Worm (Caenorhabditis elegans) whole organism, young adult: Measurements from ENCODE around the gene Y97E10C.1.

Experiments used
- B0019.2 ChIP-seq: fragments of 200-800 bp; sonication (Bioruptor generic); conservative IDR thresholded peaks from 2 replicates; pipeline ENCODE4 v1.3.6; 2022; ENCODE audit warnings: missing genetic modification reagents, missing genetic modification characterization, missing compliant biosample characterization
- B0336.3 ChIP-seq: fragments of 200-800 bp; sonication (Bioruptor generic); IDR thresholded peaks from 2 replicates; pipeline ENCODE4 v1.3.6; 2022; ENCODE audit warnings: missing genetic modification characterization, missing compliant biosample characterization
- C17E4.6 ChIP-seq: fragments of 200-800 bp; sonication (Bioruptor generic); IDR thresholded peaks from 2 replicates; pipeline ENCODE4 v1.3.6; 2022; ENCODE audit warnings: missing genetic modification reagents, missing genetic modification characterization, missing compliant biosample characterization
- F22D6.2 ChIP-seq: sonication (generic microtip); optimal IDR thresholded peaks from 2 replicates; lab custom pipeline; 2016; ENCODE audit warnings: mild to moderate bottlenecking, missing genetic modification characterization, missing compliant biosample characterization
- F23B12.7 ChIP-seq: sonication (generic microtip); optimal IDR thresholded peaks from 2 replicates; lab custom pipeline; 2017; ENCODE audit warnings: missing genetic modification characterization, mild to moderate bottlenecking, missing compliant biosample characterization, antibody characterized with exemption, moderate library complexity; ENCODE audit not compliant: insufficient read depth
- F33H1.4 ChIP-seq: fragments of 200-800 bp; sonication (Bioruptor generic); IDR thresholded peaks from 2 replicates; pipeline ENCODE4 v1.3.6; 2022; ENCODE audit warnings: missing genetic modification reagents, missing genetic modification characterization, missing compliant biosample characterization
- F37B4.10 ChIP-seq: fragments of 200-800 bp; sonication (Bioruptor generic); IDR thresholded peaks from 2 replicates; pipeline ENCODE4 v1.3.6; 2022; ENCODE audit warnings: missing genetic modification characterization, missing compliant biosample characterization
- F39B2.1 ChIP-seq: fragments of 200-800 bp; sonication (Bioruptor generic); IDR thresholded peaks from 2 replicates; pipeline ENCODE4 v1.3.6; 2022; ENCODE audit warnings: missing genetic modification reagents, missing genetic modification characterization, missing compliant biosample characterization
- F49E8.2 ChIP-seq: sonication (generic microtip); optimal IDR thresholded peaks from 3 replicates; lab custom pipeline; 2017; ENCODE audit warnings: missing genetic modification characterization, mild to moderate bottlenecking, missing compliant biosample characterization, antibody characterized with exemption, moderate library complexity; ENCODE audit not compliant: insufficient read depth
- F57A8.1 ChIP-seq: fragments of 200-800 bp; sonication (Bioruptor generic); optimal IDR thresholded peaks from 2 replicates; lab custom pipeline; 2018; ENCODE audit warnings: mild to moderate bottlenecking, missing genetic modification characterization, moderate library complexity, missing compliant biosample characterization
- K11D2.4 ChIP-seq: fragments of 200-800 bp; sonication (Bioruptor generic); IDR thresholded peaks from 2 replicates; pipeline ENCODE4 v1.3.6; 2022; ENCODE audit warnings: missing genetic modification reagents, missing genetic modification characterization, missing compliant biosample characterization
- Y53G8AR.9 ChIP-seq: fragments of 200-800 bp; sonication (Bioruptor generic); conservative IDR thresholded peaks from 2 replicates; pipeline ENCODE4 v1.3.6; 2022; ENCODE audit warnings: missing genetic modification reagents, missing genetic modification characterization, missing compliant biosample characterization
- Y79H2A.3 ChIP-seq: fragments of 200-800 bp; sonication (Bioruptor generic); conservative IDR thresholded peaks from 2 replicates; pipeline ENCODE4 v1.3.6; 2022; ENCODE audit warnings: missing genetic modification reagents, missing genetic modification characterization, missing compliant biosample characterization
- ZK185.1 ChIP-seq: sonication (generic microtip); optimal IDR thresholded peaks from 2 replicates; lab custom pipeline; 2016; ENCODE audit warnings: mild to moderate bottlenecking, missing genetic modification characterization, missing compliant biosample characterization; ENCODE audit not compliant: poor library complexity, severe bottlenecking
- ama-1 ChIP-seq, 3 experiments: fragments of 150-350 bp in 1 of 3; sonication (generic microtip) in 2 of 3; optimal IDR thresholded peaks; 2 replicates each; lab custom pipeline; 2014 to 2018; ENCODE audit warnings: missing biosample characterization in 2 of 3, missing genetic modification characterization in 2 of 3, missing genetic modification reagents in 2 of 3
- athp-1 ChIP-seq: sonication (generic microtip); optimal IDR thresholded peaks from 2 replicates; lab custom pipeline; 2017; ENCODE audit warnings: mild to moderate bottlenecking, missing genetic modification characterization, missing compliant biosample characterization
- attf-6 ChIP-seq: fragments of 200-800 bp; sonication (Bioruptor generic); IDR thresholded peaks from 2 replicates; pipeline ENCODE4 v1.3.6; 2022; ENCODE audit warnings: missing genetic modification reagents, missing genetic modification characterization, missing compliant biosample characterization
- bed-2 ChIP-seq: fragments of 200-800 bp; sonication (Bioruptor generic); IDR thresholded peaks from 2 replicates; pipeline ENCODE4 v1.3.6; 2022; ENCODE audit warnings: missing genetic modification reagents, missing genetic modification characterization, missing compliant biosample characterization
- ceh-100 ChIP-seq: fragments of 200-800 bp; sonication (Bioruptor generic); IDR thresholded peaks from 2 replicates; pipeline ENCODE4 v1.3.6; 2022; ENCODE audit warnings: missing genetic modification reagents, missing genetic modification characterization, missing compliant biosample characterization
- ceh-27 ChIP-seq: fragments of 200-800 bp; sonication (Bioruptor generic); optimal IDR thresholded peaks from 2 replicates; lab custom pipeline; 2018; ENCODE audit warnings: mild to moderate bottlenecking, missing genetic modification characterization, moderate library complexity, missing compliant biosample characterization
- ceh-79 ChIP-seq: sonication (generic microtip); optimal IDR thresholded peaks from 2 replicates; lab custom pipeline; 2017; ENCODE audit warnings: mild to moderate bottlenecking, missing genetic modification characterization, missing compliant biosample characterization
- chd-7 ChIP-seq: sonication (generic microtip); optimal IDR thresholded peaks from 2 replicates; lab custom pipeline; 2016; ENCODE audit warnings: mild to moderate bottlenecking, missing genetic modification characterization, moderate library complexity, missing compliant biosample characterization
- dox-1 ChIP-seq: fragments of 200-800 bp; sonication (Bioruptor generic); IDR thresholded peaks from 2 replicates; pipeline ENCODE4 v1.3.6; 2022; ENCODE audit warnings: missing genetic modification reagents, missing genetic modification characterization, missing compliant biosample characterization
- egl-44 ChIP-seq: fragments of 200-800 bp; sonication (Bioruptor generic); IDR thresholded peaks from 2 replicates; pipeline ENCODE4 v1.3.6; 2022; ENCODE audit warnings: missing genetic modification reagents, missing genetic modification characterization, missing compliant biosample characterization
- egrh-3 ChIP-seq: fragments of 200-800 bp; sonication (Bioruptor generic); IDR thresholded peaks from 2 replicates; pipeline ENCODE4 v1.3.6; 2022; ENCODE audit warnings: missing genetic modification reagents, missing genetic modification characterization, missing compliant biosample characterization
- him-1 ChIP-seq: sonication (generic microtip); optimal IDR thresholded peaks from 2 replicates; lab custom pipeline; 2016; ENCODE audit warnings: missing genotype, missing genetic modification reagents, missing genetic modification characterization, missing compliant biosample characterization
- hsf-1 ChIP-seq: fragments of 200-800 bp; sonication (Bioruptor generic); IDR thresholded peaks from 2 replicates; pipeline ENCODE4 v1.3.6; 2022; ENCODE audit warnings: missing genetic modification reagents, missing genetic modification characterization, missing compliant biosample characterization
- lin-54 ChIP-seq: fragments of 200-800 bp; sonication (Bioruptor generic); optimal IDR thresholded peaks from 2 replicates; lab custom pipeline; 2018; ENCODE audit warnings: mild to moderate bottlenecking, missing genetic modification characterization, missing compliant biosample characterization
- madf-6 ChIP-seq: fragments of 200-800 bp; sonication (Bioruptor generic); IDR thresholded peaks from 2 replicates; pipeline ENCODE4 v1.3.6; 2022; ENCODE audit warnings: missing genetic modification reagents, missing genetic modification characterization, missing compliant biosample characterization
- madf-8 ChIP-seq: fragments of 200-800 bp; sonication (Bioruptor generic); conservative IDR thresholded peaks from 2 replicates; pipeline ENCODE4 v1.3.6; 2022; ENCODE audit warnings: missing genetic modification reagents, missing genetic modification characterization, missing compliant biosample characterization
- mcd-1 ChIP-seq: fragments of 200-800 bp; sonication (Bioruptor generic); IDR thresholded peaks from 2 replicates; pipeline ENCODE4 v1.3.6; 2022; ENCODE audit warnings: missing genetic modification reagents, missing genetic modification characterization, missing compliant biosample characterization
- mxl-1 ChIP-seq: sonication (generic microtip); optimal IDR thresholded peaks from 2 replicates; lab custom pipeline; 2016; ENCODE audit warnings: missing genetic modification characterization, missing compliant biosample characterization
- nfya-2 ChIP-seq: fragments of 200-800 bp; sonication (Bioruptor generic); IDR thresholded peaks from 2 replicates; pipeline ENCODE4 v1.3.6; 2022; ENCODE audit warnings: missing genetic modification reagents, missing genetic modification characterization, missing compliant biosample characterization
- nfyb-1 ChIP-seq: fragments of 200-800 bp; sonication (Bioruptor generic); IDR thresholded peaks from 2 replicates; pipeline ENCODE4 v1.3.6; 2022; ENCODE audit warnings: missing genetic modification reagents, missing genetic modification characterization, missing compliant biosample characterization
- nhr-27 ChIP-seq: fragments of 200-800 bp; sonication (Bioruptor generic); optimal IDR thresholded peaks from 2 replicates; lab custom pipeline; 2018; ENCODE audit warnings: mild to moderate bottlenecking, missing genetic modification characterization, moderate library complexity, missing compliant biosample characterization
- nhr-80 ChIP-seq: sonication (generic microtip); optimal IDR thresholded peaks from 2 replicates; lab custom pipeline; 2016; ENCODE audit warnings: missing genetic modification characterization, missing compliant biosample characterization
- pbrm-1 ChIP-seq: fragments of 200-800 bp; sonication (Bioruptor generic); IDR thresholded peaks from 2 replicates; pipeline ENCODE4 v1.3.6; 2022; ENCODE audit warnings: missing genetic modification reagents, missing genetic modification characterization, missing compliant biosample characterization
- pha-4 ChIP-seq: fragments of 150-350 bp; sonication (generic microtip); optimal IDR thresholded peaks from 2 replicates; lab custom pipeline; 2014; ENCODE audit warnings: missing biosample characterization, missing genetic modification reagents, missing genetic modification characterization
- sdz-38 ChIP-seq: sonication (generic microtip); optimal IDR thresholded peaks from 2 replicates; lab custom pipeline; 2016; ENCODE audit warnings: missing genotype, missing genetic modification characterization, missing compliant biosample characterization
- sptf-2 ChIP-seq: fragments of 200-800 bp; sonication (Bioruptor generic); optimal IDR thresholded peaks from 2 replicates; lab custom pipeline; 2018; ENCODE audit warnings: mild to moderate bottlenecking, missing genetic modification characterization, missing compliant biosample characterization
- tbp1 ChIP-seq: fragments of 200-800 bp; sonication (Bioruptor generic); optimal IDR thresholded peaks from 2 replicates; lab custom pipeline; 2018; ENCODE audit warnings: mild to moderate bottlenecking, missing genetic modification characterization, missing compliant biosample characterization
- tlf-1 ChIP-seq: fragments of 200-800 bp; sonication (Bioruptor generic); optimal IDR thresholded peaks from 2 replicates; lab custom pipeline; 2018; ENCODE audit warnings: mild to moderate bottlenecking, missing genetic modification characterization, missing compliant biosample characterization
- ztf-26 ChIP-seq: sonication (generic microtip); optimal IDR thresholded peaks from 2 replicates; lab custom pipeline; 2017; ENCODE audit warnings: missing genetic modification characterization, missing compliant biosample characterization
- ztf-3 ChIP-seq: fragments of 200-800 bp; sonication (Bioruptor generic); optimal IDR thresholded peaks from 2 replicates; lab custom pipeline; 2018; ENCODE audit warnings: mild to moderate bottlenecking, missing genetic modification characterization, missing compliant biosample characterization

The Y97E10C.1 gene

ce11 chrV:7774143-7774595 is 45.5 kb downstream of the Y97E10C.1 start, which contains the start of gene grl-10:
grl-10 (plus strand) TSS chrV:7774545.
- TF ChIP-seq F22D6.2 (tag; lab: Kevin White, UChicago) (no peak), chd-7 (no peak), ceh-27 (GFP tag; lab: Kevin White, UChicago) (peak; percentile 11), ceh-100 (no peak), Y79H2A.3 (GFP tag; lab: Robert Waterston, UW) (no peak), mxl-1 (tag; lab: Kevin White, UChicago) (no peak)

- TF ChIP-seq F37B4.10 (GFP tag; lab: Robert Waterston, UW) (no peak), hsf-1 (0 out of 2 replicates have a peak, but pooled peaks have one; percentile 66), tlf-1 (peak; percentile 20), B0336.3 (GFP tag; lab: Robert Waterston, UW) (peak; percentile 75), K11D2.4 (GFP tag; lab: Robert Waterston, UW) (no peak), mcd-1 (peak; percentile 21; the same call in 1 of the 2 replicates), Y53G8AR.9 (GFP tag; lab: Robert Waterston, UW) (0 out of 2 replicates have a peak, but pooled peaks have one; percentile 27), F49E8.2 (tag; lab: Kevin White, UChicago) (no peak), lin-54 (GFP tag; lab: Kevin White, UChicago) (peak; percentile 2), F33H1.4 (GFP tag; lab: Robert Waterston, UW) (peak; percentile 8; the same call in 1 of the 2 replicates), egrh-3 (GFP tag; lab: Robert Waterston, UW) (no peak), ztf-3 (no peak), madf-6 (GFP tag; lab: Robert Waterston, UW) (peak; percentile 48; the same call in 1 of the 2 replicates), nhr-80 (tag; lab: Kevin White, UChicago) (no peak), dox-1 (GFP tag; lab: Robert Waterston, UW) (peak; percentile 28; the same call in 1 of the 2 replicates), egl-44 (GFP tag; lab: Robert Waterston, UW) (no peak), attf-6 (GFP tag; lab: Robert Waterston, UW) (peak; percentile 16; the same call in 1 of the 2 replicates)
- TF ChIP-seq, all 124 proteins: peak for 10
These were observed 46.5 kb downstream of the Y97E10C.1 start for ce11 chrV:7775226-7775625.

ce11 chrV:7776029-7776628 is 47.5 kb downstream of the Y97E10C.1 start, which contains the start of the genes rpl-39 and rps-30:
rpl-39 (minus strand) TSS chrV:7776079.
rps-30 (plus strand) TSS chrV:7776578.
- TF ChIP-seq nfya-2 (GFP tag; lab: Robert Waterston, UW) (no peak), F57A8.1 (GFP tag; lab: Kevin White, UChicago) (no peak), sptf-2 (GFP tag; lab: Kevin White, UChicago) (no peak), madf-8 (GFP tag; lab: Robert Waterston, UW) (no peak), athp-1 (tag; lab: Kevin White, UChicago) (peak; percentile 4), egl-44 (GFP tag; lab: Robert Waterston, UW) (no peak), bed-2 (no peak), F39B2.1 (GFP tag; lab: Robert Waterston, UW) (no peak), nhr-27 (no peak), F22D6.2 (tag; lab: Kevin White, UChicago) (no peak), F23B12.7 (tag; lab: Kevin White, UChicago) (peak; percentile 90), ceh-27 (GFP tag; lab: Kevin White, UChicago) (peak; percentile 59), nfyb-1 (no peak), ceh-79 (tag; lab: Kevin White, UChicago) (no peak), sdz-38 (tag; lab: Kevin White, UChicago) (no peak), mcd-1 (peak; percentile 80), pbrm-1 (GFP tag; lab: Robert Waterston, UW) (peak; percentile 83), B0019.2 (GFP tag; lab: Robert Waterston, UW) (0 out of 2 replicates have a peak, but pooled peaks have one; percentile 47), tbp1 (peak; percentile 56), ama-1 (optimal IDR thresholded peaks at IDR 0.05; lab: Kevin White, UChicago) (no peak), ama-1 (GFP tag; optimal IDR thresholded peaks at IDR 0.05; lab: Kevin White, UChicago) (no peak), him-1 (tag; lab: Kevin White, UChicago) (no peak), F49E8.2 (tag; lab: Kevin White, UChicago) (peak; percentile 40), pha-4 (tag; lab: Kevin White, UChicago) (peak; percentile 29), ztf-26 (tag; lab: Kevin White, UChicago) (peak; percentile 30), chd-7 (no peak), ZK185.1 (tag; lab: Kevin White, UChicago) (peak; percentile 52), C17E4.6 (GFP tag; lab: Robert Waterston, UW) (peak; percentile 10; the same call in 1 of the 2 replicates)
